Fruit fly (Drosophila melanogaster) whole organism, embryonic: ENCODE measurements around the gene bnl.

ENCODE experiments used
- Asciz ChIP-seq: fragments of 200-800 bp; sonication (Bioruptor generic); optimal IDR thresholded peaks from 2 replicates; lab custom pipeline; 2017; ENCODE audit warnings: missing biosample characterization, mild to moderate bottlenecking, missing genetic modification characterization, missing genetic modification reagents
- CG14014 ChIP-seq: fragments of 200-800 bp; sonication (Bioruptor generic); IDR thresholded peaks from 2 replicates; pipeline ENCODE4 v1.3.6; 2022; ENCODE audit warnings: missing biosample characterization, missing genetic modification characterization
- CG1602 ChIP-seq: fragments of 200-800 bp; sonication (Bioruptor generic); optimal IDR thresholded peaks from 3 replicates; lab custom pipeline; 2016; ENCODE audit warnings: missing biosample characterization, missing genetic modification characterization
- CG17361 ChIP-seq: fragments of 200-800 bp; sonication (Bioruptor generic); IDR thresholded peaks from 3 replicates; pipeline ENCODE4 v1.3.6; 2022; ENCODE audit warnings: missing biosample characterization, missing genetic modification characterization
- CG3726 ChIP-seq: fragments of 200-800 bp; sonication (Bioruptor generic); IDR thresholded peaks from 3 replicates; pipeline ENCODE4, ENCODE4 v1.3.6; 2022; ENCODE audit warnings: missing biosample characterization, missing genetic modification characterization
- CG6683 ChIP-seq: fragments of 200-800 bp; sonication (Bioruptor generic); optimal IDR thresholded peaks from 2 replicates; lab custom pipeline; 2017; ENCODE audit warnings: missing biosample characterization, mild to moderate bottlenecking, missing genetic modification characterization, missing genetic modification reagents
- Doc3 ChIP-seq: fragments of 200-800 bp; sonication (Bioruptor generic); IDR thresholded peaks from 3 replicates; pipeline ENCODE4 v1.3.6; 2022; ENCODE audit warnings: missing biosample characterization, missing genetic modification characterization; ENCODE audit not compliant: partially characterized antibody
- H15 ChIP-seq: fragments of 200-800 bp; sonication (Bioruptor generic); IDR thresholded peaks from 3 replicates; pipeline ENCODE4 v1.3.6; 2022; ENCODE audit warnings: missing biosample characterization, missing genetic modification characterization
- Scr ChIP-seq: fragments of 200-800 bp; sonication (Bioruptor generic); IDR thresholded peaks from 2 replicates; pipeline ENCODE4 v1.3.6; 2022; ENCODE audit warnings: missing biosample characterization, missing genetic modification characterization; ENCODE audit not compliant: partially characterized antibody
- ewg ChIP-seq: fragments of 200-800 bp; sonication (Bioruptor generic); optimal IDR thresholded peaks from 3 replicates; lab custom pipeline; 2017; ENCODE audit warnings: mild to moderate bottlenecking, missing biosample characterization, missing genetic modification reagents, missing genetic modification characterization
- gt ChIP-seq: fragments of 200-800 bp; sonication (Bioruptor generic); IDR thresholded peaks from 2 replicates; pipeline ENCODE4 v1.3.6; 2022; ENCODE audit warnings: missing biosample characterization, missing genetic modification characterization
- sr ChIP-seq: fragments of 200-800 bp; sonication (Bioruptor generic); IDR thresholded peaks from 3 replicates; pipeline ENCODE4 v1.3.6; 2022; ENCODE audit warnings: missing biosample characterization, missing genetic modification characterization
- zen ChIP-seq: fragments of 200-800 bp; sonication (Bioruptor generic); optimal IDR thresholded peaks from 3 replicates; lab custom pipeline; 2018; ENCODE audit warnings: missing biosample characterization, mild to moderate bottlenecking, missing genetic modification characterization, moderate library complexity

DNA sequence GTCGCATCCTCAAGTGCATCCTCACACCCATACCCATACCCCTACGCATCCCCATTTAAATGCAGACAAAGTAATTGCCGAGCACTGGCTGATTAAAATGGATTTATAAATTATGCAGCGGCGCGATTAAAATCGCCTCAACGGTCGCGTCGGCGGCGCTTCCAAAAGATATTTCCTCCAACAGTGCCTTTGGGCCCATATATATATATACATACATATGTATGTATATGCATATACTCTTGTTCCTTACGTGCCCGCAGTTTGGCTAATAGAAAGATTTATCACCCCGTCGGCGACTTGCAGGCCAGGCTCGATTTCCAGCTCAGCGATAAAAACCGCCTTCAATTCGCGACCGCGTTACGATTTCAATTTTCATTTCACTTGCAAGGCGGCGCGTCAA is 19.9 kb downstream of the bnl start:
- no peak for TF ChIP-seq ewg (GFP tag; lab: Kevin White, UChicago)
- TF ChIP-seq H15: no peak
- TF ChIP-seq Scr (GFP tag; lab: Robert Waterston, UW): no peak
- TF ChIP-seq CG17361 (GFP tag; lab: Robert Waterston, UW): no peak
- TF ChIP-seq Asciz (GFP tag; lab: Kevin White, UChicago): no peak
- TF ChIP-seq sr (GFP tag; lab: Robert Waterston, UW): no peak
- no peak for TF ChIP-seq zen (tag; lab: Kevin White, UChicago)
- no peak for TF ChIP-seq CG3726
- TF ChIP-seq CG6683 (GFP tag; lab: Kevin White, UChicago): no peak
- no peak for TF ChIP-seq Doc3
- no peak for TF ChIP-seq gt
- no peak for TF ChIP-seq CG1602 (GFP tag; lab: Kevin White, UChicago)
- no peak for TF ChIP-seq CG14014 (GFP tag; lab: Robert Waterston, UW)
